Fruit fly (Drosophila melanogaster) whole organism, wandering third instar larva: ENCODE results near the gene CG8673.

ENCODE experiments used
- Abd-B ChIP-seq: fragments of >200 bp; optimal IDR thresholded peaks from 2 replicates; lab custom pipeline; 2017; ENCODE audit warnings: missing biosample characterization, missing genetic modification characterization
- CG9705 ChIP-seq: fragments of 200-800 bp; sonication (Bioruptor generic); optimal IDR thresholded peaks from 2 replicates; lab custom pipeline; 2018; ENCODE audit warnings: missing biosample characterization, mild to moderate bottlenecking, missing genetic modification characterization
- CrebA ChIP-seq: fragments of 200-800 bp; sonication (Bioruptor generic); optimal IDR thresholded peaks from 2 replicates; lab custom pipeline; 2016; ENCODE audit warnings: missing biosample characterization, mild to moderate bottlenecking, missing genetic modification characterization, borderline replicate concordance
- Dfd ChIP-seq: fragments of >200 bp; optimal IDR thresholded peaks from 2 replicates; lab custom pipeline; 2017; ENCODE audit warnings: missing biosample characterization, missing genetic modification characterization
- Dif ChIP-seq: fragments of 200-275, 200-300 bp; sonication (Bioruptor generic); optimal IDR thresholded peaks from 2 replicates; lab custom pipeline; 2018; ENCODE audit warnings: missing biosample characterization, missing genetic modification characterization; ENCODE audit not compliant: partially characterized antibody
- HLH106 ChIP-seq: fragments of 200-800 bp; optimal IDR thresholded peaks from 3 replicates; lab custom pipeline; 2019; ENCODE audit warnings: missing biosample characterization, mild to moderate bottlenecking, missing genetic modification characterization, moderate library complexity
- Hnf4 ChIP-seq: fragments of 200-800 bp; sonication (Bioruptor generic); optimal IDR thresholded peaks from 2 replicates; lab custom pipeline; 2016; ENCODE audit warnings: missing biosample characterization, mild to moderate bottlenecking, missing genetic modification characterization
- Hr78 ChIP-seq: fragments of >200 bp; optimal IDR thresholded peaks from 2 replicates; lab custom pipeline; 2017; ENCODE audit warnings: missing biosample characterization, missing genetic modification characterization
- Hr83 ChIP-seq: fragments of 200-300 bp; sonication (Bioruptor generic); optimal IDR thresholded peaks from 2 replicates; lab custom pipeline; 2016; ENCODE audit warnings: missing biosample characterization, mild to moderate bottlenecking, missing genetic modification characterization, moderate library complexity; ENCODE audit not compliant: poor library complexity, severe bottlenecking
- Myc ChIP-seq: fragments of >200 bp; optimal IDR thresholded peaks from 2 replicates; lab custom pipeline; 2017
- N ChIP-seq: fragments of >200 bp; optimal IDR thresholded peaks from 2 replicates; lab custom pipeline; 2018; ENCODE audit warnings: missing biosample characterization, missing external identifiers, missing genetic modification characterization
- OdsH ChIP-seq: fragments of 200-800 bp; sonication (Bioruptor generic); optimal IDR thresholded peaks from 2 replicates; lab custom pipeline; 2016; ENCODE audit warnings: missing biosample characterization, mild to moderate bottlenecking, missing genetic modification characterization
- Rel ChIP-seq, 2 experiments: fragments of 200-800 bp; sonication (Bioruptor generic) in 1 of 2; optimal IDR thresholded peaks; 2 replicates in 1 of 2; 3 replicates in 1 of 2; lab custom pipeline; 2016 to 2019; ENCODE audit warnings: mild to moderate bottlenecking in 2 of 2, missing biosample characterization in 2 of 2, missing genetic modification characterization in 2 of 2, moderate library complexity in 1 of 2
- br ChIP-seq: fragments of 200-800 bp; sonication (Bioruptor generic); optimal IDR thresholded peaks from 2 replicates; lab custom pipeline; 2016; ENCODE audit warnings: missing biosample characterization, missing genetic modification characterization
- brk ChIP-seq: fragments of 200-800 bp; sonication (Bioruptor generic); optimal IDR thresholded peaks from 2 replicates; lab custom pipeline; 2016; ENCODE audit warnings: missing biosample characterization, mild to moderate bottlenecking, missing genetic modification characterization
- dl ChIP-seq, 2 experiments: fragments of 175-275, 200-275 bp in 1 of 2; fragments of 200-275 bp in 1 of 2; sonication (Bioruptor generic); optimal IDR thresholded peaks; lab custom pipeline; 2018; ENCODE audit warnings: mild to moderate bottlenecking in 2 of 2, missing biosample characterization in 2 of 2, missing genetic modification characterization in 2 of 2, moderate library complexity in 2 of 2; ENCODE audit not compliant: partially characterized antibody in 2 of 2, insufficient read depth in 1 of 2
- dmrt93B ChIP-seq: fragments of 200-800 bp; sonication (Bioruptor generic); optimal IDR thresholded peaks from 2 replicates; lab custom pipeline; 2018; ENCODE audit warnings: missing biosample characterization, mild to moderate bottlenecking, missing genetic modification characterization
- dsf ChIP-seq: sonication (Bioruptor generic); optimal IDR thresholded peaks from 2 replicates; lab custom pipeline; 2016; ENCODE audit warnings: missing biosample characterization, missing genetic modification characterization, borderline replicate concordance
- ey ChIP-seq: fragments of 200-800 bp; sonication (Bioruptor generic); optimal IDR thresholded peaks from 2 replicates; lab custom pipeline; 2016; ENCODE audit warnings: missing biosample characterization, missing genetic modification characterization
- foxo ChIP-seq, 2 experiments: fragments of 200-800 bp; sonication (Bioruptor generic); optimal IDR thresholded peaks; 2 replicates in 1 of 2; 3 replicates in 1 of 2; lab custom pipeline; 2016 to 2017; ENCODE audit warnings: missing biosample characterization in 2 of 2, missing genetic modification characterization in 2 of 2
- fru ChIP-seq: fragments of 200-800 bp; sonication (Bioruptor generic); optimal IDR thresholded peaks from 3 replicates; lab custom pipeline; 2016; ENCODE audit warnings: missing biosample characterization, mild to moderate bottlenecking, missing genetic modification characterization
- h ChIP-seq: fragments of 200-800 bp; sonication (Bioruptor generic); optimal IDR thresholded peaks from 3 replicates; lab custom pipeline; 2016; ENCODE audit warnings: missing biosample characterization, mild to moderate bottlenecking, missing genetic modification characterization
- jim ChIP-seq: fragments of 175-275, 200-325 bp; sonication (Bioruptor generic); optimal IDR thresholded peaks from 2 replicates; lab custom pipeline; 2016; ENCODE audit warnings: missing biosample characterization, mild to moderate bottlenecking, missing genetic modification characterization
- lola ChIP-seq: fragments of >200 bp; optimal IDR thresholded peaks from 2 replicates; lab custom pipeline; 2017; ENCODE audit warnings: missing biosample characterization, missing genetic modification characterization
- pan ChIP-seq: fragments of >200 bp; optimal IDR thresholded peaks from 2 replicates; lab custom pipeline; 2017
- psq ChIP-seq: fragments of 200-800 bp; sonication (Bioruptor generic); optimal IDR thresholded peaks from 3 replicates; lab custom pipeline; 2017; ENCODE audit warnings: missing biosample characterization, mild to moderate bottlenecking, missing genetic modification characterization, moderate library complexity
- rgr ChIP-seq: fragments of 200-800 bp; sonication (Bioruptor generic); optimal IDR thresholded peaks from 3 replicates; lab custom pipeline; 2016; ENCODE audit warnings: missing biosample characterization, mild to moderate bottlenecking, missing genetic modification characterization
- sage ChIP-seq: fragments of 200-800 bp; sonication (Bioruptor generic); optimal IDR thresholded peaks from 2 replicates; lab custom pipeline; 2016; ENCODE audit warnings: missing biosample characterization, mild to moderate bottlenecking, missing genetic modification characterization
- sv ChIP-seq: fragments of 200-800 bp; sonication (Bioruptor generic); optimal IDR thresholded peaks from 3 replicates; lab custom pipeline; 2016; ENCODE audit warnings: missing biosample characterization, missing genetic modification characterization
- tai ChIP-seq: sonication (Bioruptor generic); optimal IDR thresholded peaks from 2 replicates; lab custom pipeline; 2016; ENCODE audit warnings: missing biosample characterization, missing genetic modification characterization
- usp ChIP-seq: fragments of >200 bp; optimal IDR thresholded peaks from 2 replicates; lab custom pipeline; 2017; ENCODE audit warnings: missing biosample characterization, missing genetic modification characterization
- woc ChIP-seq: sonication (Bioruptor generic); optimal IDR thresholded peaks from 2 replicates; lab custom pipeline; 2016; ENCODE audit warnings: missing biosample characterization, mild to moderate bottlenecking, missing genetic modification characterization

The CG8673 gene

DNA sequence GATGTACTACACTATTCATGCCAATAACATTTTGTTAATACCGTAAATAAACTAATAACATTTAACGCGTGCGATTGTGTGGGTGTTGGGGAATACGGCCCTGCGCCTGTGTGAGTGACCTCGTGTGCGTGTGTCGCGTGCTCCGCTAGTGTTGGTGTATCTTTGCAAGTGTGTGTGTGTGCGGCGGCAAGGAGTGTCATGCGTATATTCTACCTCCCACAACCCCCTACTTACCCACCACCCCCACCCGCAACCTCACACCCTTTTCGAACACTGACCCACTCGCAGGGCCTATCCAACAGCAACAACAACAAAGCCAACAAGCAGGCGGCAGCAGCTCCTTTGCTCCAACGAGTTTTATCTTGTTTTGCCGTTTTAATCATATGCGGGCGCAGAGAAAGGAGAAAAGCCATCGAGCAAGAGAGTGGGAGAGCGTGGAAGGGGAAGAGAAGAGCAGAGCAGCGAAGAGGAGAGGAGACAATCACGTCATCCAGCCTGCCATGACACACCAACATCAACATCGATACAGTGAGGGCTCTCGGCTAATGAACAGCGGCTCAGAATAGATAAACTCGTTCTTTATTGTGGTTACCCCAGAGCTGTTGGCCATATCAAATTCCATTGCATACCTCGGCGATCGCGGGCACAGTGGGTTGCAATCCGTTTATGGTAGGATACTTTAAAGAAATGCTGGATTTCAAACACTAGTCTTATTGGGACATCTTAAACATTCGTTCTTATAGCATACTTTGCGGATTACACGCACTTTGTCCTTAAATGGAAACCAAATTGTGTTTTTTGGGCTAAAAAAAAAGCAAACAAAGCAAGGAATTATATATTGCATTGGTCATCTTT lies 39.6 kb upstream of the CG8673 start:
- TF ChIP-seq foxo (GFP tag; optimal IDR thresholded peaks at IDR 0.05; lab: Kevin White, UChicago) (peak in 1 of 2 experiments; percentile 16), br (GFP tag; lab: Kevin White, UChicago) (peak; percentile 6), dsf (GFP tag; lab: Kevin White, UChicago) (no peak), Myc (no peak), N (GFP tag; lab: Kevin White, UChicago) (peak; percentile 59), lola (GFP tag; lab: Kevin White, UChicago) (no peak), Dif (GFP tag; lab: Kevin White, UChicago) (peak; percentile 29), jim (GFP tag; lab: Kevin White, UChicago) (no peak), Hr78 (GFP tag; lab: Kevin White, UChicago) (no peak), pan (lab: Kevin White, UChicago) (no peak), h (peak; percentile 13), Dfd (GFP tag; lab: Kevin White, UChicago) (no peak), rgr (GFP tag; lab: Kevin White, UChicago) (no peak), psq (GFP tag; lab: Kevin White, UChicago) (no peak), tai (GFP tag; lab: Kevin White, UChicago) (no peak), sage (GFP tag; lab: Kevin White, UChicago) (no peak), OdsH (no peak), sv (GFP tag; lab: Kevin White, UChicago) (no peak), ey (GFP tag; lab: Kevin White, UChicago) (peak; percentile 12), CG9705 (GFP tag; lab: Kevin White, UChicago) (no peak), usp (GFP tag; lab: Kevin White, UChicago) (no peak), CrebA (no peak), Hr83 (GFP tag; lab: Kevin White, UChicago) (no peak), dl (GFP tag; optimal IDR thresholded peaks at IDR 0.05; lab: Kevin White, UChicago; ENCODE audit: insufficient read depth in 1 of 2, partially characterized antibody in 2 of 2) (peak in 1 of 2 experiments; percentile 39), fru (peak; percentile 8), Abd-B (GFP tag; lab: Kevin White, UChicago) (no peak), woc (peak; percentile 14), Hnf4 (GFP tag; lab: Kevin White, UChicago) (no peak)

DNA sequence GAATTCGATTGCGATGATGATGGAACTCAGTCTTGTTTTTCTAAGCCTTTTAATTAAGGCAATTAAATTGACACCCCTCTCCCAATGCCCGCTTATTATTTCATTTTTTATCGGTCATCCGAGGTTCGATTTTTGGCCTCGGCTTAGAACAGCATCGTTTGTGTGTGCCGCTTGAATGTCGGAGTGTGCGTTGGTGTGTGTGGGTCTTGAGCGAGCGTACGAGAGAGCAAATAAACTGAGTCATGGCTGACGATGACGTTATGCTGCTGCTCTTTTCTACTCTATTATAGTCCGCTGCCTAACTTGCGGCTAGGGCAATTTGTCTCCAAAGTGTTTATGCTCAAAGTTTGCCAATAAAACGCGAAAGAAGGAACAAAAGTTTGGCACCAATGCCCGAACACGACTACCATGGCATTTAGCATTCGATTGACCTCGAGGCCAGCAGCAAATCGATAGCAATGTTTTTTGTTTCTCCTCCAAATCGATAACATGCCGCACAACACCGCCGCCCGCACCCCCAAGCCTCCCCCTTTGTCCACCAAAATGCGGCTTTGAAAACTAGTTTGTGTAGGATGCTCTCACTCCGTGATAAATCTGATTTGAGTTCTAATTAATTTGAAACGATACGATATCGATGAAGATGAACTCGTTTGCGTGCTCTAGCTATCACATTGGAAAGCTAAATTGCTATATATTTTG lies 38.5 kb upstream of the CG8673 start:
- TF ChIP-seq br (GFP tag; lab: Kevin White, UChicago) (no peak), dsf (GFP tag; lab: Kevin White, UChicago) (no peak), brk (GFP tag; lab: Kevin White, UChicago) (no peak), foxo (GFP tag; optimal IDR thresholded peaks at IDR 0.05; lab: Kevin White, UChicago) (no peak), CG9705 (GFP tag; lab: Kevin White, UChicago) (no peak), sage (GFP tag; lab: Kevin White, UChicago) (no peak), dmrt93B (GFP tag; lab: Kevin White, UChicago) (no peak), Hr78 (GFP tag; lab: Kevin White, UChicago) (no peak), ey (GFP tag; lab: Kevin White, UChicago) (no peak), lola (GFP tag; lab: Kevin White, UChicago) (no peak), sv (GFP tag; lab: Kevin White, UChicago) (no peak), woc (no peak), CrebA (no peak), h (no peak), rgr (GFP tag; lab: Kevin White, UChicago) (no peak), Hr83 (GFP tag; lab: Kevin White, UChicago) (no peak), Dfd (GFP tag; lab: Kevin White, UChicago) (no peak), Abd-B (GFP tag; lab: Kevin White, UChicago) (no peak), N (GFP tag; lab: Kevin White, UChicago) (no peak)

DNA sequence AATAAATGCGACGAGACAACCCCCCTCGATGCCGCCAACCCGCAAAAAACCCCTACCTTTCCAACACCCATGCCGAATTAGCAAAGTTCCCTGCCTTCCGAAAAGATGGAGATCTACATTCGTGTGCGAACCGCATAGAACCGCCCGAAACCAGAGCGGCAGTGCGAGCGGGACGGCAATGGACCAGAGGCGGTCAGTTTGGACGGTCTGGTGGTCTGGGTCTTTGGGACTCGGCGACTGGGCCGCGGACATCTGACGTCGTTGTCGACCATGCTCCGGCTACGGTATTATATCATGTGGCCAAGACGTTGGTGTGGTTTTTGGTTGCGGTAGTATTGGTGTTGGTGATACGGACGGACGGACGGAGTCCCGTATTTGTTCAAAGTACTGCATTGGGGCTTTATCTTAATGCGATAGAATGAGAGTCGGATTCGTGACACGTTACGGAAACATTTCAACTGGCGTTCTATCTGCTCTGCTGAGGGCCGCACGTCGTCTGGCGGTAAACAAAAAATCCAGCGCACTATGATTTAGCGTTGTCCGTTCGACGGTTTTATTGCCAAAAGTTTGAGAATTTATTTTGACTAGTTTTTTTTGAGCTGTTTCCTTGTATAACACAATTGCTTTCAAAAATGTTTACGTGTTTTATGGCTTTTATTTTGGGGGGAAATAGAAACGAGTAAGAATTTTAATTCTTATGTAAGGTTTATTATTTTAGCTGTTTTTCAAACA lies 37.2 kb upstream of the CG8673 start:
- no peak for TF ChIP-seq sage (GFP tag; lab: Kevin White, UChicago)
- TF ChIP-seq rgr (GFP tag; lab: Kevin White, UChicago): peak; percentile 11
- TF ChIP-seq br (GFP tag; lab: Kevin White, UChicago): peak; percentile 19
- TF ChIP-seq fru: no peak
- TF ChIP-seq HLH106 (tag; lab: Kevin White, UChicago): peak; percentile 15
- no peak for TF ChIP-seq Rel (GFP tag; optimal IDR thresholded peaks at IDR 0.05; lab: Kevin White, UChicago)
- peak; percentile 3 for TF ChIP-seq Rel (tag; optimal IDR thresholded peaks at IDR 0.05; lab: Kevin White, UChicago)
- TF ChIP-seq h: peak; percentile 25
- TF ChIP-seq, all 38 proteins: peak for 5
